Fruit fly (Drosophila melanogaster): ENCODE data around the gene CG14453.

The CG14453 gene

DNA sequence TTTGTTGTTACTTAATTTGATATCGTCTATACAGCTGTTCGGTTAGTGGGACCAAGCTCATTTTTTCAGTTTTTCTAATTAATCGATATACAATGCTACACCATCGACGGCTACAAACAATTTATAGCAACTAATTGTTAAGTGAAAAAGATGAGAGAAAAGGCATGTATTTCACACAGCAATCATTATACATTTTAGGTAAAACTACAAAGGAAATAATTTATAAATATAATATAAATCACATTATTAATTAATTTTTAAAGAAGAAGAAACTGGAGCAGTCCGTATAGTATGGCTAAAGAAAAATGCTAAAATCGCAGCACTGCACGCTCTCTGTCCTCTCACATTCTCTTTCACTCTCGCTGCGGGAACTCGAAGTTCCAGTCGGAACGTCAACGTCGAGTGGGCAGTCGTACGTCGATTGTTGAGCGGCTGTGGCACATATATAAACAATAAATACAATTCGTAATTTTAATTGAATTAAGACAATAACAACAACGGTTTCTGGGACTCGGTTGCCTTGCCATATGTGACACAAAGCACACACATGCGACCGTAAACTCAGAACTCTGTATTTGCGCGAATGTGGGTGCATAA, 34.0 kb downstream of the CG14453 start, which contains the start of the genes CG14450 and CG11367 (continued):
- TF ChIP-seq Hmx (GFP tag; optimal IDR thresholded peaks at IDR 0.05) (no peak), Myb (GFP tag; optimal IDR thresholded peaks at IDR 0.05) (no peak), CG10274 (GFP tag; optimal IDR thresholded peaks at IDR 0.05) (no peak), odd (GFP tag; optimal IDR thresholded peaks at IDR 0.05) (no peak), vvl (GFP tag; IDR thresholded peaks at IDR 0.05) (no peak), CG6254 (GFP tag; optimal IDR thresholded peaks at IDR 0.05) (no peak), Poxn (GFP tag; IDR thresholded peaks at IDR 0.05) (no peak), stc (GFP tag; IDR thresholded peaks at IDR 0.05) (peak; percentile 30; the same call in 1 of the 2 replicates), CG11560 (tag; IDR thresholded peaks at IDR 0.05) (no peak), CG11085 (GFP tag; IDR thresholded peaks at IDR 0.05) (no peak), gsb-n (tag; optimal IDR thresholded peaks at IDR 0.05) (no peak), CG13624 (GFP tag; optimal IDR thresholded peaks at IDR 0.05) (no peak), CG1603 (tag; optimal IDR thresholded peaks at IDR 0.05) (no peak), insv (GFP tag; optimal IDR thresholded peaks at IDR 0.05) (peak in 1 of 2 experiments; percentile 80), CG9817 (tag; optimal IDR thresholded peaks at IDR 0.05) (peak; percentile 5), CG4707 (GFP tag; optimal IDR thresholded peaks at IDR 0.05) (no peak), CG8290 (GFP tag; optimal IDR thresholded peaks at IDR 0.05) (peak; percentile 46), CG8290 (tag; optimal IDR thresholded peaks at IDR 0.05) (peak; percentile 26 to 55), Asciz (GFP tag; optimal IDR thresholded peaks at IDR 0.05) (peak; percentile 34), bab2 (GFP tag; optimal IDR thresholded peaks at IDR 0.05) (no peak), Camta (GFP tag; optimal IDR thresholded peaks at IDR 0.05) (peak; percentile 9), Pdp1 (GFP tag; optimal IDR thresholded peaks at IDR 0.05) (peak in 1 of 2 experiments; percentile 48), Gsc (GFP tag; IDR thresholded peaks at IDR 0.05) (no peak), MESR4 (GFP tag; optimal IDR thresholded peaks at IDR 0.05) (peak; percentile 13), CG2875 (GFP tag; optimal IDR thresholded peaks at IDR 0.05) (peak; percentile 22), seq (GFP tag; IDR thresholded peaks at IDR 0.05) (no peak), Fer3 (tag; optimal IDR thresholded peaks at IDR 0.05) (no peak), Atf3 (GFP tag; optimal IDR thresholded peaks at IDR 0.05) (no peak), sima (GFP tag; optimal IDR thresholded peaks at IDR 0.05) (no peak), CG34224 (GFP tag; IDR thresholded peaks at IDR 0.05; ENCODE audit: partially characterized antibody) (peak; percentile 18; the same call in 1 of the 3 replicates), chinmo (GFP tag; IDR thresholded peaks at IDR 0.05; ENCODE audit: partially characterized antibody) (peak; percentile 36; the same call in 1 of the 4 replicates), CG14710 (tag; optimal IDR thresholded peaks at IDR 0.05) (peak; percentile 67), cwo (GFP tag; optimal IDR thresholded peaks at IDR 0.05) (no peak), vfl (GFP tag; optimal IDR thresholded peaks at IDR 0.05) (no peak), CG6654 (GFP tag; optimal IDR thresholded peaks at IDR 0.05) (no peak), ato (GFP tag; IDR thresholded peaks at IDR 0.05; ENCODE audit: partially characterized antibody) (no peak), CG2199 (GFP tag; IDR thresholded peaks at IDR 0.05) (no peak), CG8388 (GFP tag; optimal IDR thresholded peaks at IDR 0.05) (no peak), gce (GFP tag; IDR thresholded peaks at IDR 0.05) (no peak), crol (GFP tag; IDR thresholded peaks at IDR 0.05) (no peak), Doc2 (GFP tag; IDR thresholded peaks at IDR 0.05) (no peak), az2 (GFP tag; optimal IDR thresholded peaks at IDR 0.05) (no peak), slp2 (GFP tag; optimal IDR thresholded peaks at IDR 0.05) (no peak), slou (GFP tag; optimal IDR thresholded peaks at IDR 0.05) (no peak), E2f2 (GFP tag; IDR thresholded peaks at IDR 0.05) (no peak), pita (GFP tag; optimal IDR thresholded peaks at IDR 0.05) (no peak), CG7839 (tag; optimal IDR thresholded peaks at IDR 0.05) (peak; percentile 30), Dip2 (GFP tag; IDR thresholded peaks at IDR 0.05) (no peak), dimm (GFP tag; IDR thresholded peaks at IDR 0.05) (no peak), Taf1 (GFP tag; IDR thresholded peaks at IDR 0.05) (no peak), HLH3B (GFP tag; IDR thresholded peaks at IDR 0.05) (no peak)

Data from whole organism, embryonic.